Fruit fly (Drosophila melanogaster) whole organism: ENCODE results near the gene Fmr1.

Experiments used
- CG8478 ChIP-seq: fragments of >200 bp; optimal IDR thresholded peaks from 2 replicates; lab custom pipeline; 2018; ENCODE audit warnings: inconsistent platforms
- Dll ChIP-seq: fragments of >200 bp; optimal IDR thresholded peaks from 2 replicates; lab custom pipeline; 2017
- EcR ChIP-seq, 2 experiments: fragments of >200 bp; optimal IDR thresholded peaks; 2 replicates each; lab custom pipeline; 2017; ENCODE audit warnings: missing biosample characterization in 2 of 2, missing genetic modification characterization in 2 of 2, missing genetic modification reagents in 2 of 2
- pan ChIP-seq: fragments of >200 bp; optimal IDR thresholded peaks from 2 replicates; lab custom pipeline; 2017
- psq ChIP-seq: fragments of >200 bp; optimal IDR thresholded peaks from 2 replicates; lab custom pipeline; 2017
- usp ChIP-seq: fragments of >200 bp; optimal IDR thresholded peaks from 2 replicates; lab custom pipeline; 2017; ENCODE audit warnings: missing biosample characterization, missing genetic modification characterization, mixed read lengths

Fmr1 gene

DNA sequence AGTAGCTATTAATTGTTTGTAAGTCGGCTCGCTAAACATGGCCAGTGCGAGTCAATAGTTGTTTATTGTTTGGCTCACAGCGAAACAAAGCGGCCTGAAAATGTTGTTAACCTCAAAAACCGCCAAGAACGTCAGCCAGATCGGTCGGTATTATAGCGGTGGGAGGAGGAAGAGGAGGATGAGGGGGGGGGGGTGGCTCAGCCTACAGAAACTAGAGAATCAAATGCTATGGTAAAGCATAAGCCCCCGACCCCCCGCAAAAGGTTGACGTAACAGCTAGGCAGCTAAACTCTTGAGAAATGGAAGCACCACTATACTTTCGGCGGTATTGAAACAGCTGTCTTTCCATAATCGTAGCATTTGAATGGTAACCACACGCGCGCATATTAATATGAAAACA is 29.0 kb upstream of the Fmr1 start:
- TF ChIP-seq EcR (GFP tag; optimal IDR thresholded peaks at IDR 0.05; lab: Kevin White, UChicago) (no peak), Dll (lab: Kevin White, UChicago) (no peak), pan (no peak), CG8478 (lab: Kevin White, UChicago) (no peak), usp (GFP tag; lab: Kevin White, UChicago) (no peak), psq (no peak)

- no peak for TF ChIP-seq usp (GFP tag; lab: Kevin White, UChicago)
- TF ChIP-seq EcR (GFP tag; optimal IDR thresholded peaks at IDR 0.05; lab: Kevin White, UChicago) = no peak
Measured at dm6 chr3R:10137801-10138200, 27.9 kb upstream of the Fmr1 start.

- no peak for TF ChIP-seq usp (GFP tag; lab: Kevin White, UChicago)
- TF ChIP-seq CG8478 (lab: Kevin White, UChicago) = no peak
- TF ChIP-seq Dll (lab: Kevin White, UChicago) = no peak
- no peak for TF ChIP-seq pan
- TF ChIP-seq EcR (GFP tag; optimal IDR thresholded peaks at IDR 0.05; lab: Kevin White, UChicago) = no peak
Measured at dm6 chr3R:10135011-10135410, 25.1 kb upstream of the Fmr1 start.

dm6 chr3R:10134341-10134668 is 24.4 kb upstream of the Fmr1 start:
- TF ChIP-seq EcR (GFP tag; optimal IDR thresholded peaks at IDR 0.05; lab: Kevin White, UChicago) (no peak), Dll (lab: Kevin White, UChicago) (no peak), psq (no peak), CG8478 (lab: Kevin White, UChicago) (no peak), pan (no peak)

dm6 chr3R:10133419-10134340 is 23.8 kb upstream of the Fmr1 start:
- TF ChIP-seq CG8478 (lab: Kevin White, UChicago) = peak; percentile 32
- no peak for TF ChIP-seq Dll (lab: Kevin White, UChicago)
- TF ChIP-seq psq = peak; percentile 32
- TF ChIP-seq usp (GFP tag; lab: Kevin White, UChicago) = no peak

- TF ChIP-seq usp (GFP tag; lab: Kevin White, UChicago) = no peak
- TF ChIP-seq Dll (lab: Kevin White, UChicago) = no peak
- no peak for TF ChIP-seq EcR (GFP tag; optimal IDR thresholded peaks at IDR 0.05; lab: Kevin White, UChicago)
- TF ChIP-seq psq = no peak
- TF ChIP-seq pan = no peak
- TF ChIP-seq CG8478 (lab: Kevin White, UChicago) = no peak
Measured at dm6 chr3R:10132906-10133416, 23.0 kb upstream of the Fmr1 start.

DNA sequence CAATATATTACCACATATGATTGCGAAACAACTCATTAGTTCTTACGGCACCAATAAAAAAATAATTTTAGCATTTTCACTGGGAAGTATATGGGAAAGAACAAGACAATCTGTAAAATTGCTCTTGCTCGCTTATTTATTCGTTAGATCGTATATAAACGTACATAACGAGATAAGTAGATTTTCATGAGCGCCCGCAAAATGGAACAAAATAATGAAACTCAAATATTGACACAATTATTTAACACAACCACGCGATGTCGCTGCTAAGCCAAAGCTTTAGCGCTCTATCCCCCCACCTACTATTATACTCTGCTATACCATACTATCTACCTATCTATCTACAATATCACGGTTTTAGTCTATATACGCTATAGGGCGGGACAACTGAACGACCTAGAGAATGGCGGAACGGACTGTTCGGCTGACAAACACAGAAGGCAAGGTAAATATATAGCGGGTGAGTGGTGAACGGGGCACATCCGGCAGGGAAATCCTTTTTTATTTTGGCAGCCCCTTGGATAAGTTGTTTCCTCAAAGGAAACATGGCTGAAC is 21.1 kb upstream of the Fmr1 start:
- no peak for TF ChIP-seq psq
- TF ChIP-seq EcR (GFP tag; optimal IDR thresholded peaks at IDR 0.05; lab: Kevin White, UChicago) = no peak

DNA sequence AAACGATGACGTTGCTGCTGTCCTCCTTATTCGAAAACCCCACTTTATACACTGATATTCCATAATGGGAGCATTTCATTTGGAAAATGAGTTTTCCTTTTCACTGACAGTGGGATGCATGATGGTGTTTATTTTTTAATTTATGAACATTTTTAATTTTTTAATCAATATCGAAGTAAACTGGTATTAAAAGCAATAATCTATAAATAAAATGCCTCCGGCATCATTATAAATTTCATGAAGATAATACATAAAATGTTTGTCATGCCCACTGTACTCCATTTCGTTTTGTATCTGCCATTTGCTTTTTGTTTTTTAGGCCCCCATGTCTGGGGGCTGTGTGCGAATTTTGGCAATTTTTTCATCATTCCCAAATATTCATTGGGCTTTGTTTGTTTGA is 20.2 kb upstream of the Fmr1 start:
- no peak for TF ChIP-seq psq
- no peak for TF ChIP-seq usp (GFP tag; lab: Kevin White, UChicago)
- no peak for TF ChIP-seq Dll (lab: Kevin White, UChicago)
- TF ChIP-seq EcR (GFP tag; optimal IDR thresholded peaks at IDR 0.05; lab: Kevin White, UChicago) = no peak
- no peak for TF ChIP-seq CG8478 (lab: Kevin White, UChicago)

- TF ChIP-seq EcR (GFP tag; optimal IDR thresholded peaks at IDR 0.05; lab: Kevin White, UChicago) = no peak
- TF ChIP-seq psq = no peak
- no peak for TF ChIP-seq pan
- TF ChIP-seq usp (GFP tag; lab: Kevin White, UChicago) = no peak
- no peak for TF ChIP-seq CG8478 (lab: Kevin White, UChicago)
- TF ChIP-seq Dll (lab: Kevin White, UChicago) = no peak
Measured at dm6 chr3R:10125477-10125876, 15.6 kb upstream of the Fmr1 start, which contains the start of gene knk. Gene knk, minus strand, starts transcription at chr3R:10125664.

DNA sequence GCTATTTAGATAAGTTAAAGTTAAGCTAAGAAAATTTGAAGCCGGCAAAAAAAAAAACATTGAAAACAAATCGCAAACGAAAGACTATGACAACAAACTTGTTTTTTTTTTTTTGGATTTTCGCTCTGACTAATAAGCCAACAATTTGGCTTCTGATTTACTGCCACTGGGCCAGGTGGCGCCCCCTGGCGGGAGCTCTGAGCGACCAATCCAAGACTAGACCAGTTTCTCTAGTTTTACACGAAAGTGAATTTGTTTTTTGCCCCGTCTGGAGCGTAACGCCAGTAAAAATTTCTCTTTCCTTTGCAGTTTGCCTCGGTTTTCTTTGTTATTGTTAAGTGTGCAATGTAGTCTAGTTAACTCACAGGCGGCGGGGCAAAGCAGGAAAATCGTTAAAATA is 14.8 kb upstream of the Fmr1 start:
- TF ChIP-seq CG8478 (lab: Kevin White, UChicago) = no peak
- TF ChIP-seq pan = no peak
- TF ChIP-seq usp (GFP tag; lab: Kevin White, UChicago) = no peak
- no peak for TF ChIP-seq psq
- no peak for TF ChIP-seq Dll (lab: Kevin White, UChicago)
- no peak for TF ChIP-seq EcR (GFP tag; optimal IDR thresholded peaks at IDR 0.05; lab: Kevin White, UChicago)

DNA sequence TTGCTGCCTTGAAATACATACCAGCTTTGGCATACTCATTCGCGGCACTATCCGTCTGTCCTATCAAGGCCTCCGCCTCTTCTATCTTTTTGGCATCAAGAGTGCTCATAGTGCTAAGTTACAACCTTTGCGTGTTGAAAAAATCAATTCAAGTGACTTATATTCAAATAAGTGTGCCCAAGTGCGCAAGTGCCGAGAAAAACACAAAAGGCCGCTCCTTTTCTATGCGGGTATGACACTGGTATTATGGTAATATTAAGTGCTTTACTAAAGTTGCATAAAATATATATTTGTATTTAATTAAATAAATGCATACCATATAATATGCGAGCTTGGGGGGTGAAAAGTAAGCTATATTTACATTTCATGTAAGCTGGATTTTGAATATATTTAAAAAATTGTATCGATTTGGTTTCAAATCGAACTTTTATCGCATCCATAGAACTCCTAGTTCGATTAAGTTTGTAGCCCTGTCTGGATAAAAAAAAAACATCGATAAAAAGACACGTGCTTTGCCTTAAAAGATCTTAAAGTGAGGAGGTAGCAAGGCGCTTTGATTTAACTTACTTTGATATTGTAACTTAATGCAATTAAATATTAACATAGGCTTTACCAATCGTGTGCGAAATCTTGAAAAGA is 11.5 kb upstream of the Fmr1 start, which contains the start of the genes gammaSnap2 and ATPsynepsilonL:
TSS of gene gammaSnap2 (minus strand) at position 135 of the 639 bp plus-strand sequence.
TSS of gene ATPsynepsilonL (plus strand) at position 508 of the 639 bp plus-strand sequence.
- TF ChIP-seq EcR (GFP tag; optimal IDR thresholded peaks at IDR 0.05; lab: Kevin White, UChicago) = no peak
- TF ChIP-seq pan = no peak
- TF ChIP-seq CG8478 (lab: Kevin White, UChicago) = no peak
- no peak for TF ChIP-seq Dll (lab: Kevin White, UChicago)
- TF ChIP-seq usp (GFP tag; lab: Kevin White, UChicago) = no peak
- no peak for TF ChIP-seq psq

- TF ChIP-seq Dll (lab: Kevin White, UChicago) = no peak
- no peak for TF ChIP-seq usp (GFP tag; lab: Kevin White, UChicago)
- no peak for TF ChIP-seq EcR (GFP tag; optimal IDR thresholded peaks at IDR 0.05; lab: Kevin White, UChicago)
- TF ChIP-seq CG8478 (lab: Kevin White, UChicago) = no peak
- TF ChIP-seq psq = no peak
- no peak for TF ChIP-seq pan
Measured at dm6 chr3R:10119592-10119991, 9.7 kb upstream of the Fmr1 start.
